Fruit fly (Drosophila melanogaster): ENCODE results near the gene CG3592.

Gene CG3592

DNA sequence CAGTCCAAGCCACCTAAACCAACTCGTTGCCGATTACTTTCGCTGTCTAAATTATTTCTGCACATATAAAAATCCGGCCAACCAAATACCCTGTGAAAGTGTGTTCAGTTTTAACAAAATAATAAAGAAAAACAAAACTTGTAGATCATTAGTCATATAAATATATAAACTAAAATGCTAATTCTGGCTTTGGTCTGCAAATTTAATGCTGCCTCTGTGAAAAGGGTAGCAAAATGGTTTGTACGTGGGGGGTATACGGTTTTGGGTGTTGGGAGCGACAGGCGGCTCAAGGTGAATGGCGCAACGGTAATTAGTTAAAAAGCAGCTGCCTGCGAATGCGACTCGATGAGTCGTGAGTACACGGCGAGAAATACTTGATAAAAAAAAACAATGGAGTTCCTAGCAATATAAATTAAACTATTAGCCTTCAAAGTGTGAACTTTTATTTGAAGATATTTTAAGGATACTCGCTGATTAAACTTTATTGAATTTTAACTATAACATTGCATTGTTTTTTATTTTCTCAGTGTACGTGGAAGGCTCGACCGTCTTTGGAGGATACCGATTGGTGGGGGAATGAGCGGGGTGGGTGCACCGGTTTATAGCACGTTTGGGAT lies 43.0 kb downstream of the CG3592 start (continued):
- TF ChIP-seq HHEX (GFP tag; optimal IDR thresholded peaks at IDR 0.05): no peak
- TF ChIP-seq CG7745 (tag; optimal IDR thresholded peaks at IDR 0.05): no peak
- TF ChIP-seq CG12391 (tag; optimal IDR thresholded peaks at IDR 0.05): peak; percentile 53
- no peak for TF ChIP-seq Hr39 (optimal IDR thresholded peaks at IDR 0.05)
- TF ChIP-seq CG13624 (GFP tag; optimal IDR thresholded peaks at IDR 0.05): no peak
- no peak for TF ChIP-seq CG1529 (GFP tag; optimal IDR thresholded peaks at IDR 0.05)
- peak; percentile 19 for TF ChIP-seq ewg (GFP tag; optimal IDR thresholded peaks at IDR 0.05)
- TF ChIP-seq CG32772 (GFP tag; IDR thresholded peaks at IDR 0.05): no peak
- TF ChIP-seq CG2116 (GFP tag; optimal IDR thresholded peaks at IDR 0.05): no peak
- peak; percentile 52; the same call in 1 of the 2 replicates for TF ChIP-seq CG31441 (GFP tag; IDR thresholded peaks at IDR 0.05)
- no peak for TF ChIP-seq CG8478 (optimal IDR thresholded peaks at IDR 0.05)
- TF ChIP-seq HLH54F (GFP tag; optimal IDR thresholded peaks at IDR 0.05): no peak
- no peak for TF ChIP-seq CG9932 (GFP tag; IDR thresholded peaks at IDR 0.05)
- TF ChIP-seq unpg (GFP tag; optimal IDR thresholded peaks at IDR 0.05): peak; percentile 53
- TF ChIP-seq mld (GFP tag; IDR thresholded peaks at IDR 0.05; ENCODE audit: partially characterized antibody): no peak
- no peak for TF ChIP-seq mam (GFP tag; optimal IDR thresholded peaks at IDR 0.05)
- no peak for TF ChIP-seq unc-4 (GFP tag; IDR thresholded peaks at IDR 0.05; ENCODE audit: partially characterized antibody)
- TF ChIP-seq ken (GFP tag; IDR thresholded peaks at IDR 0.05): peak; percentile 51; the same call in 1 of the 3 replicates
- peak; percentile 65 for TF ChIP-seq Xrp1 (GFP tag; IDR thresholded peaks at IDR 0.05)
- TF ChIP-seq CG13296 (GFP tag; optimal IDR thresholded peaks at IDR 0.05): no peak
- TF ChIP-seq CG17612 (GFP tag; IDR thresholded peaks at IDR 0.05): no peak
- TF ChIP-seq CG2712 (tag; optimal IDR thresholded peaks at IDR 0.05): peak; percentile 54
- TF ChIP-seq Camta (GFP tag; optimal IDR thresholded peaks at IDR 0.05): peak; percentile 33
- no peak for TF ChIP-seq CG6765 (GFP tag; optimal IDR thresholded peaks at IDR 0.05)
- no peak for TF ChIP-seq CG6654 (GFP tag; optimal IDR thresholded peaks at IDR 0.05)
- TF ChIP-seq dati (GFP tag; IDR thresholded peaks at IDR 0.05): no peak
- peak; percentile 56 for TF ChIP-seq CG1603 (tag; optimal IDR thresholded peaks at IDR 0.05)
- no peak for TF ChIP-seq CG10147 (GFP tag; optimal IDR thresholded peaks at IDR 0.05)
- TF ChIP-seq usp (GFP tag; optimal IDR thresholded peaks at IDR 0.05): no peak
- no peak for TF ChIP-seq Mes4 (GFP tag; optimal IDR thresholded peaks at IDR 0.05)
- no peak for TF ChIP-seq Fer2 (tag; optimal IDR thresholded peaks at IDR 0.05)
- TF ChIP-seq zen (tag; optimal IDR thresholded peaks at IDR 0.05): peak; percentile 71
- TF ChIP-seq Pdp1 (GFP tag; optimal IDR thresholded peaks at IDR 0.05): peak in 1 of 2 experiments; percentile 11
- no peak for TF ChIP-seq CG1832 (GFP tag; optimal IDR thresholded peaks at IDR 0.05)
- TF ChIP-seq fu2 (GFP tag; optimal IDR thresholded peaks at IDR 0.05): no peak
- TF ChIP-seq kah (GFP tag; optimal IDR thresholded peaks at IDR 0.05): no peak
- no peak for TF ChIP-seq HmgZ (tag; optimal IDR thresholded peaks at IDR 0.05)
- peak; percentile 38 for TF ChIP-seq nmo (GFP tag; optimal IDR thresholded peaks at IDR 0.05)
- TF ChIP-seq twi (tag; optimal IDR thresholded peaks at IDR 0.05): no peak
- no peak for TF ChIP-seq CG42726 (GFP tag; IDR thresholded peaks at IDR 0.05; ENCODE audit: partially characterized antibody)
- TF ChIP-seq eyg (GFP tag; optimal IDR thresholded peaks at IDR 0.05): no peak
- TF ChIP-seq CG11696 (GFP tag; IDR thresholded peaks at IDR 0.05): no peak
- TF ChIP-seq ac (GFP tag; optimal IDR thresholded peaks at IDR 0.05): no peak
- no peak for TF ChIP-seq Mad (GFP tag; optimal IDR thresholded peaks at IDR 0.05)
- TF ChIP-seq CG32532 (GFP tag; IDR thresholded peaks at IDR 0.05): no peak
- TF ChIP-seq Hsf (GFP tag; optimal IDR thresholded peaks at IDR 0.05): peak; percentile 36
- TF ChIP-seq Blimp-1 (GFP tag; optimal IDR thresholded peaks at IDR 0.05): peak; percentile 46
- TF ChIP-seq CG7987 (GFP tag; optimal IDR thresholded peaks at IDR 0.05): no peak
- TF ChIP-seq CHES-1-like (GFP tag; optimal IDR thresholded peaks at IDR 0.05): no peak
- TF ChIP-seq CG2120 (GFP tag; optimal IDR thresholded peaks at IDR 0.05): peak; percentile 16
- no peak for TF ChIP-seq CG9609 (GFP tag; optimal IDR thresholded peaks at IDR 0.05)
